Fruit fly (Drosophila melanogaster) ovary, adult (tissue): ENCODE results near the gene Alg7.

ENCODE experiments used
- CG17801 ChIP-seq: fragments of 200-800 bp; optimal IDR thresholded peaks from 2 replicates; lab custom pipeline; 2019; ENCODE audit warnings: missing biosample characterization, mild to moderate bottlenecking, missing genetic modification characterization, moderate library complexity; ENCODE audit not compliant: partially characterized antibody

The Alg7 gene

dm6 chr2L:13179095-13179494 is at the start of gene Alg7:
Alg7 (plus strand) TSS chr2L:13179247.
- peak; percentile 21 for TF ChIP-seq CG17801 (GFP tag; lab: Kevin White, UChicago)

- TF ChIP-seq CG17801 (GFP tag; lab: Kevin White, UChicago) = no peak
Measured at dm6 chr2L:13130291-13130690, 48.8 kb upstream of the Alg7 start, which contains the start of gene CG5122. CG5122 (plus strand) TSS chr2L:13130591.

dm6 chr2L:13135929-13136328 is 43.1 kb upstream of the Alg7 start:
- no peak for TF ChIP-seq CG17801 (GFP tag; lab: Kevin White, UChicago)

dm6 chr2L:13140891-13141290 is 38.2 kb upstream of the Alg7 start:
- no peak for TF ChIP-seq CG17801 (GFP tag; lab: Kevin White, UChicago)

- no peak for TF ChIP-seq CG17801 (GFP tag; lab: Kevin White, UChicago)
Measured at dm6 chr2L:13142803-13143202, 36.2 kb upstream of the Alg7 start, which contains the start of gene CG9928. CG9928 (minus strand) TSS chr2L:13142903.

dm6 chr2L:13143522-13143921 is 35.5 kb upstream of the Alg7 start, which contains the start of gene CG16978:
CG16978 (minus strand) TSS chr2L:13143622.
- no peak for TF ChIP-seq CG17801 (GFP tag; lab: Kevin White, UChicago)

dm6 chr2L:13145035-13145683 is 33.9 kb upstream of the Alg7 start:
- peak; percentile 39 for TF ChIP-seq CG17801 (GFP tag; lab: Kevin White, UChicago)

dm6 chr2L:13146254-13146653 is 32.8 kb upstream of the Alg7 start:
- TF ChIP-seq CG17801 (GFP tag; lab: Kevin White, UChicago) = no peak

- TF ChIP-seq CG17801 (GFP tag; lab: Kevin White, UChicago) = no peak
Measured at dm6 chr2L:13154313-13154712, 24.7 kb upstream of the Alg7 start.

- no peak for TF ChIP-seq CG17801 (GFP tag; lab: Kevin White, UChicago)
Measured at dm6 chr2L:13156349-13156748, 22.7 kb upstream of the Alg7 start.

- peak; percentile 27 for TF ChIP-seq CG17801 (GFP tag; lab: Kevin White, UChicago)
Measured at dm6 chr2L:13157903-13158302, 21.1 kb upstream of the Alg7 start.

- TF ChIP-seq CG17801 (GFP tag; lab: Kevin White, UChicago) = no peak
Measured at dm6 chr2L:13158510-13158909, 20.5 kb upstream of the Alg7 start, which contains the start of gene Pk34A. Pk34A (plus strand) TSS chr2L:13158810.

- TF ChIP-seq CG17801 (GFP tag; lab: Kevin White, UChicago) = no peak
Measured at dm6 chr2L:13160227-13160626, 18.8 kb upstream of the Alg7 start, which contains the start of gene kmg. kmg (plus strand) TSS chr2L:13160527.

- TF ChIP-seq CG17801 (GFP tag; lab: Kevin White, UChicago) = peak; percentile 65
Measured at dm6 chr2L:13164994-13165801, 13.8 kb upstream of the Alg7 start, which contains the start of gene Sirt1. Sirt1 (plus strand) TSS chr2L:13165564.

dm6 chr2L:13165802-13166347 is 13.2 kb upstream of the Alg7 start, which contains the start of gene DnaJ-H:
DnaJ-H (minus strand) TSS chr2L:13166072.
- no peak for TF ChIP-seq CG17801 (GFP tag; lab: Kevin White, UChicago)
